Fruit fly (Drosophila melanogaster): ENCODE results near the gene CG16888.

CG16888 gene

DNA sequence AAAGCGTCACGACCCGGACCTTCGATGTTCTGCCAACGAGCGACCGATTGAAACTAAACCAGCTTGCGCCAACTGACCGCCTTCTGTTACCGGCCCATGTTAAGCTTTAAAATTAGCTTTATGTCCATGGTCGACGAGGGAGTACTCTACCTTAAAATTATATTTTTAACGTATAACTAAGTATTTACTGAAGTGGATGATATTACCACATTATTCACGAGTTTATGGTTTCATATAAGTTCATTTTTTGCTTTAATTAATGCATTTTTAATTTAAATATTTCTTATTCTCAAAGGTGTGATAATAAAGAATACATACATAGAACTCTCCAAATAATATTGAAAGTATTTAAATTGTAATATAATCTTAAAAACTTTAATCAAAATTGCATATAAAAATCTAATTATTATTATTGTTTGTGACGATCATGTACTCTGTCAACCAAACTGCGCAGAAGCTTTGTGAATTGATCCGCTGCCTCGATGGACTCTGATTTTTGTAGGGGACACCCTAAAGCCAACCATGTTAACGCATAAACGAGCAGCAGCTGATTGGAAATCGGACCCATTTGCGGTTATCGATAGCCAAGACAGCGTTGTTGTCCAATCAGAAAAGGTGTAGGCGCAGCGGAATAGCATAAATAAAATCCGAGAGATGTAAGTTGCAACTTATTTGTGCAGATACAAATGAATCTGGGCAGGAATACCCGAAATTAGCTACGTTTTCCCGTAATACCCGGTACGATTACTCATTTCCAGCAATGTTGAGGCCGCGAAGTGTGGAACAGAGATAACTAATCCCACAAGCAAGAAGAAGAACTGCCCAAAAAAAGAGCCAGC is 32.7 kb downstream of the CG16888 start, which contains the start of the genes CG9008 and p38b (continued):
- TF ChIP-seq CG11093 (GFP tag; IDR thresholded peaks at IDR 0.05) (0 out of 3 replicates have a peak, but pooled peaks have one; percentile 32), CG6254 (GFP tag; optimal IDR thresholded peaks at IDR 0.05) (peak; percentile 47), CG11696 (GFP tag; IDR thresholded peaks at IDR 0.05) (no peak), BEAF-32 (GFP tag; optimal IDR thresholded peaks at IDR 0.05) (peak; percentile 61), CkIIα-i1 (GFP tag; IDR thresholded peaks at IDR 0.05) (no peak), Med (GFP tag) (peak; percentile 91), Drgx (GFP tag; IDR thresholded peaks at IDR 0.05) (no peak), HHEX (GFP tag; optimal IDR thresholded peaks at IDR 0.05) (peak; percentile 80), Sry-δ (GFP tag; optimal IDR thresholded peaks at IDR 0.05) (peak; percentile 37), gro (GFP tag; optimal IDR thresholded peaks at IDR 0.05) (no peak), CG9215 (GFP tag; IDR thresholded peaks at IDR 0.05) (peak; percentile 56), schlank (tag; optimal IDR thresholded peaks at IDR 0.05) (no peak), fu2 (GFP tag; optimal IDR thresholded peaks at IDR 0.05) (no peak), CG8924 (tag; optimal IDR thresholded peaks at IDR 0.05) (peak; percentile 93), CTCF (GFP tag; optimal IDR thresholded peaks at IDR 0.05) (no peak), dpn (GFP tag; optimal IDR thresholded peaks at IDR 0.05) (peak; percentile 30 to 83), ranshi (GFP tag; IDR thresholded peaks at IDR 0.05) (no peak; the same call in 1 of the 2 replicates), CG17829 (tag; optimal IDR thresholded peaks at IDR 0.05) (peak; percentile 88), Pdp1 (GFP tag; optimal IDR thresholded peaks at IDR 0.05) (peak in 1 of 2 experiments; percentile 48), nom (GFP tag; optimal IDR thresholded peaks at IDR 0.05) (peak; percentile 59), abd-A (tag; optimal IDR thresholded peaks at IDR 0.05) (no peak), NFAT (GFP tag; IDR thresholded peaks at IDR 0.05) (peak; percentile 85), HmgD (GFP tag; optimal IDR thresholded peaks at IDR 0.05) (no peak), CG2678 (tag; optimal IDR thresholded peaks at IDR 0.05) (peak; percentile 95), nerfin-1 (tag; optimal IDR thresholded peaks at IDR 0.05) (peak; percentile 76), maf-S (GFP tag; optimal IDR thresholded peaks at IDR 0.05) (no peak), CG34224 (GFP tag; IDR thresholded peaks at IDR 0.05; ENCODE audit: partially characterized antibody) (peak; percentile 58; the same call in 2 of the 3 replicates), CG4854 (GFP tag; optimal IDR thresholded peaks at IDR 0.05) (peak; percentile 35), CG10654 (GFP tag; optimal IDR thresholded peaks at IDR 0.05) (peak; percentile 46), CG10267 (tag; optimal IDR thresholded peaks at IDR 0.05) (peak; percentile 82), Lhr (GFP tag; optimal IDR thresholded peaks at IDR 0.05) (no peak), tll (GFP tag; optimal IDR thresholded peaks at IDR 0.05) (no peak), MBD-R2 (GFP tag; IDR thresholded peaks at IDR 0.05) (peak; percentile 70), usp (GFP tag; optimal IDR thresholded peaks at IDR 0.05) (no peak), dm (GFP tag; optimal IDR thresholded peaks at IDR 0.05) (no peak), CG8388 (GFP tag; optimal IDR thresholded peaks at IDR 0.05) (peak; percentile 84), Fer2 (tag; optimal IDR thresholded peaks at IDR 0.05) (peak; percentile 69), bsh (GFP tag; optimal IDR thresholded peaks at IDR 0.05) (peak; percentile 54 to 75), CG1529 (GFP tag; optimal IDR thresholded peaks at IDR 0.05) (peak; percentile 61), CG18619 (GFP tag; optimal IDR thresholded peaks at IDR 0.05) (peak; percentile 90), CG7963 (GFP tag; IDR thresholded peaks at IDR 0.05; ENCODE audit: partially characterized antibody) (no peak), esg (GFP tag; conservative IDR thresholded peaks at IDR 0.05) (peak; percentile 57; the same call in 1 of the 2 replicates), sim (GFP tag; IDR thresholded peaks at IDR 0.05) (no peak), CG12071 (GFP tag; optimal IDR thresholded peaks at IDR 0.05) (no peak), CG17912 (GFP tag; optimal IDR thresholded peaks at IDR 0.05) (no peak), pzg (GFP tag; optimal IDR thresholded peaks at IDR 0.05) (peak; percentile 69), CG5180 (GFP tag; optimal IDR thresholded peaks at IDR 0.05) (peak; percentile 62), HLH3B (GFP tag; IDR thresholded peaks at IDR 0.05) (peak; percentile 65; the same call in 1 of the 2 replicates)

All from whole organism, embryonic.